Worm (Caenorhabditis elegans) whole organism, young adult: ENCODE data around the gene ugt-66.

Source experiments
- Y67H2A.10 ChIP-seq: fragments of 200-800 bp; sonication (Bioruptor generic); conservative IDR thresholded peaks from 2 replicates; pipeline ENCODE4 v1.3.6; 2022; ENCODE audit warnings: missing genetic modification reagents, missing genetic modification characterization, missing compliant biosample characterization
- Y79H2A.3 ChIP-seq: fragments of 200-800 bp; sonication (Bioruptor generic); conservative IDR thresholded peaks from 2 replicates; pipeline ENCODE4 v1.3.6; 2022; ENCODE audit warnings: missing genetic modification reagents, missing genetic modification characterization, missing compliant biosample characterization
- attf-5 ChIP-seq: fragments of 200-800 bp; sonication (Bioruptor generic); optimal IDR thresholded peaks from 2 replicates; lab custom pipeline; 2018; ENCODE audit warnings: mild to moderate bottlenecking, missing genetic modification characterization, missing compliant biosample characterization
- hlh-26 ChIP-seq: fragments of 200-800 bp; sonication (Bioruptor generic); conservative IDR thresholded peaks from 2 replicates; pipeline ENCODE4 v1.3.6; 2022; ENCODE audit warnings: missing genetic modification reagents, missing genetic modification characterization, missing compliant biosample characterization
- mes-4 ChIP-seq: sonication (generic microtip); optimal IDR thresholded peaks from 2 replicates; lab custom pipeline; 2016; ENCODE audit warnings: missing genotype, missing genetic modification characterization, missing compliant biosample characterization
- nfya-1 ChIP-seq: sonication (generic microtip); optimal IDR thresholded peaks from 2 replicates; lab custom pipeline; 2017; ENCODE audit warnings: antibody characterized with exemption, missing compliant biosample characterization, missing genetic modification characterization, borderline replicate concordance; ENCODE audit not compliant: insufficient read depth
- sea-2 ChIP-seq: fragments of 200-800 bp; sonication (Bioruptor generic); IDR thresholded peaks from 2 replicates; pipeline ENCODE4 v1.3.6; 2022; ENCODE audit warnings: missing genetic modification characterization, missing compliant biosample characterization
- snpc-4 ChIP-seq, 5 experiments: fragments of 150-350 bp in 1 of 5; sonication (generic microtip) in 4 of 5; optimal IDR thresholded peaks; 2 replicates each; lab custom pipeline; 2014 to 2018; ENCODE audit warnings: missing genetic modification characterization in 5 of 5, missing biosample characterization in 3 of 5, antibody characterized with exemption in 2 of 5, mild to moderate bottlenecking in 2 of 5, missing compliant biosample characterization in 2 of 5, missing genotype in 2 of 5, moderate library complexity in 2 of 5, missing genetic modification reagents in 1 of 5
- zfh-2 ChIP-seq: fragments of 200-800 bp; sonication (Bioruptor generic); conservative IDR thresholded peaks from 2 replicates; pipeline ENCODE4 v1.3.6; 2022; ENCODE audit warnings: missing genetic modification reagents, missing genetic modification characterization, missing compliant biosample characterization
- ztf-6 ChIP-seq: fragments of 200-800 bp; sonication (Bioruptor generic); IDR thresholded peaks from 2 replicates; pipeline ENCODE4 v1.3.6; 2022; ENCODE audit warnings: missing genetic modification reagents, missing genetic modification characterization, missing compliant biosample characterization

DNA sequence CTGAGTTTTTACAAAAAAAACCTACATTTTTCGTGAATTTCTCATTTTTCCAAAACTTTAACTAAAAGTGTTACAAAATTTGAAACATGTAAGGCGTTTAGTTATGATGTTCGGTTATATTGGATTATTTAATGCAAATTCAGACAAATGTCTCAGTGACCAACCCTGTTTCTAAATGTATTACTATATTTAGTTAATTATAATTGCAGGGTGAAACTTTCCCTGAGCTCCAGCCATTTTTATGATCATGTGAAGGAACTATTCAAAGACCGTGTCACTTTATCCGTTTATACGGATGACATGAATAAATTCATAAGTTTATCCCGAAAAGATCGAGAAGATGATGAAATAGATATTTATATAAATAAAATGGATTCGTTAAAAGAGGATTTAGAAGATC, 3.6 kb downstream of the ugt-66 start, which contains the start of gene C23G10.5:
- TF ChIP-seq attf-5 (GFP tag; lab: Kevin White, UChicago) (no peak), Y79H2A.3 (GFP tag; lab: Robert Waterston, UW) (no peak), sea-2 (GFP tag; lab: Robert Waterston, UW) (no peak), Y67H2A.10 (no peak), mes-4 (no peak), zfh-2 (GFP tag; lab: Robert Waterston, UW) (no peak), snpc-4 (GFP tag; optimal IDR thresholded peaks at IDR 0.05; lab: Kevin White, UChicago) (no peak), snpc-4 (tag; optimal IDR thresholded peaks at IDR 0.05; lab: Kevin White, UChicago) (no peak), nfya-1 (tag; lab: Kevin White, UChicago) (no peak), hlh-26 (no peak), ztf-6 (GFP tag; lab: Robert Waterston, UW) (no peak)
